Fruit fly (Drosophila melanogaster): ENCODE data around the gene gry.

DNA sequence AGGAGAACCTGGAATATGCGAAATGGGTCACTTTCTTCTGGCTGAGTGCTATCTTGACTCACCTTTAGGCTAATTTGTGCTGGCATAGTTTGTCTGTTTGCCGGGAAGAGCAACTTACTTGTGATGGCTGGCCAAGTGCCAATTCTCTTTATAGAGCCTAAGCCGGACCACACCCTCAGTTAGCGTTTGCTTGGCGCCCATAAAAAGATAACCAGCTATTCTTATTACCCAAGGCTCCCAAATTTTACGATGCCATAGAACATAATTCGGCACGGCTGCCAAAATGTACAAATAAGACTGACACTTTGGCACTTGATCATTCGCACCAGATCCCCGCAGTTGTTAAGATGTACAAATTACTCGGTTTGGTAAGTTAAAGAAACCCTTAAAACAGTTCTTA, 9.2 kb upstream of the gry start, which contains the start of the genes CG42525 and CG14958:
- TF ChIP-seq CG8478 (optimal IDR thresholded peaks at IDR 0.05), result no peak
- no peak for TF ChIP-seq CTCF (optimal IDR thresholded peaks at IDR 0.05)
